Worm (Caenorhabditis elegans): ENCODE data around the gene ZK563.2.

DNA sequence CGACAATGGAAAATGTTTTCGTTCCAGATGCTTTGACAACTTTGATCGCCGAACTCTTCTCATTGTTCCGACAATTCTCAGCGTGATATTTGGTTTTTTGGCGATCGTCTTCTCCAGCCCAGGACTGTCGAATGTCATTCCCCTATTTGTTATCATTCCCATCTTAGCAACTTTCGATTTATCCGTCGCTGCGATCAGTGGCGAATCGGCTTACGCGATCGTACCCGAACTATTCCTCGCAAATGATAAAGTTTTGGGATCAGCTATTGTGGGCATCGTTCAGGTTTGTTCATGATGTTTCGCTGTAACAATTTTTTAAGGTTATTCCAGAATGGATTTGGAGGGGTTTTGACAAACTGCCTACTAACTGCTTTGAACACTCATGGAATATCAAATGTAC, 28.0 kb downstream of the ZK563.2 start:
- no peak for TF ChIP-seq lin-13 (GFP tag; optimal IDR thresholded peaks at IDR 0.05)
- no peak for TF ChIP-seq jun-1 (tag; optimal IDR thresholded peaks at IDR 0.05)
- TF ChIP-seq ZK546.5 (tag; optimal IDR thresholded peaks at IDR 0.05) = no peak
- no peak for TF ChIP-seq pqm-1 (tag; optimal IDR thresholded peaks at IDR 0.05)
- no peak for TF ChIP-seq pha-4 (GFP tag; IDR thresholded peaks at IDR 0.05)
- no peak for TF ChIP-seq pha-4 (tag; optimal IDR thresholded peaks at IDR 0.05)
- no peak for TF ChIP-seq nhr-6 (tag; optimal IDR thresholded peaks at IDR 0.05)

Measured in whole organism, L4 larva.